Worm (Caenorhabditis elegans): ENCODE results near the gene E02A10.4.

E02A10.4 gene

ce11 chrV:12534941-12535340 is 32.8 kb downstream of the E02A10.4 start:
- TF ChIP-seq ttx-3 (tag; optimal IDR thresholded peaks at IDR 0.05), result no peak
- TF ChIP-seq npax-4 (tag; optimal IDR thresholded peaks at IDR 0.05), result no peak
- TF ChIP-seq sdc-2 (tag; optimal IDR thresholded peaks at IDR 0.05), result no peak
- no peak for TF ChIP-seq rnt-1 (tag; optimal IDR thresholded peaks at IDR 0.05)
- no peak for TF ChIP-seq C08G9.2 (tag; optimal IDR thresholded peaks at IDR 0.05)
- TF ChIP-seq mec-3 (tag; optimal IDR thresholded peaks at IDR 0.05; ENCODE audit: borderline replicate concordance), result no peak
- no peak for TF ChIP-seq ahr-1 (tag; optimal IDR thresholded peaks at IDR 0.05)
- TF ChIP-seq K09A11.1 (tag; optimal IDR thresholded peaks at IDR 0.05; ENCODE audit: insufficient read depth), result no peak
- TF ChIP-seq nhr-11 (tag; optimal IDR thresholded peaks at IDR 0.05), result no peak
- no peak for TF ChIP-seq T23F11.4 (GFP tag; optimal IDR thresholded peaks at IDR 0.05)
- TF ChIP-seq eyg-1 (tag; optimal IDR thresholded peaks at IDR 0.05), result no peak
- TF ChIP-seq ceh-24 (tag; optimal IDR thresholded peaks at IDR 0.05), result no peak
- TF ChIP-seq unc-55 (GFP tag; optimal IDR thresholded peaks at IDR 0.05), result no peak

ce11 chrV:12533635-12534150 is 34.1 kb downstream of the E02A10.4 start:
- no peak for TF ChIP-seq fkh-6 (tag; optimal IDR thresholded peaks at IDR 0.05)
- no peak for TF ChIP-seq pqm-1 (tag; optimal IDR thresholded peaks at IDR 0.05)
- TF ChIP-seq ztf-16 (tag; optimal IDR thresholded peaks at IDR 0.05), result no peak
- no peak for TF ChIP-seq gmeb-2 (tag; optimal IDR thresholded peaks at IDR 0.05)
- TF ChIP-seq ama-1 (optimal IDR thresholded peaks at IDR 0.05), result no peak
- no peak for TF ChIP-seq nhr-11 (tag; optimal IDR thresholded peaks at IDR 0.05)
- TF ChIP-seq hlh-6 (tag; optimal IDR thresholded peaks at IDR 0.05), result no peak
- no peak for TF ChIP-seq ceh-34 (tag; optimal IDR thresholded peaks at IDR 0.05)
- TF ChIP-seq ceh-9 (tag; optimal IDR thresholded peaks at IDR 0.05), result no peak
- TF ChIP-seq pat-9 (tag; optimal IDR thresholded peaks at IDR 0.05), result no peak
- no peak for TF ChIP-seq dmd-4 (tag; optimal IDR thresholded peaks at IDR 0.05; ENCODE audit: borderline replicate concordance)
- no peak for TF ChIP-seq tbx-2 (tag; optimal IDR thresholded peaks at IDR 0.05)
- TF ChIP-seq fkh-10 (GFP tag; optimal IDR thresholded peaks at IDR 0.05), result no peak
- no peak for TF ChIP-seq ceh-30 (tag; optimal IDR thresholded peaks at IDR 0.05)
- no peak for TF ChIP-seq pax-1 (tag; optimal IDR thresholded peaks at IDR 0.05)

- TF ChIP-seq elt-2 (tag; optimal IDR thresholded peaks at IDR 0.05) (peak; percentile 28), lim-6 (tag; optimal IDR thresholded peaks at IDR 0.05) (no peak)
Observed at ce11 chrV:12532369-12532768, 35.4 kb downstream of the E02A10.4 start.

ce11 chrV:12531084-12531483 is 36.7 kb downstream of the E02A10.4 start:
- TF ChIP-seq unc-42 (tag; optimal IDR thresholded peaks at IDR 0.05), result no peak
- no peak for TF ChIP-seq C08G9.2 (tag; optimal IDR thresholded peaks at IDR 0.05)
- no peak for TF ChIP-seq ceh-48 (tag; optimal IDR thresholded peaks at IDR 0.05)
- TF ChIP-seq pha-2 (tag; optimal IDR thresholded peaks at IDR 0.05), result no peak
- no peak for TF ChIP-seq dve-1 (tag; optimal IDR thresholded peaks at IDR 0.05)
- TF ChIP-seq unc-86 (tag; optimal IDR thresholded peaks at IDR 0.05), result no peak
- no peak for TF ChIP-seq ceh-2 (tag; optimal IDR thresholded peaks at IDR 0.05)
- TF ChIP-seq hlh-30 (tag; optimal IDR thresholded peaks at IDR 0.05; ENCODE audit: insufficient read depth), result no peak
- no peak for TF ChIP-seq elt-2 (tag; optimal IDR thresholded peaks at IDR 0.05)
- no peak for TF ChIP-seq npax-4 (tag; optimal IDR thresholded peaks at IDR 0.05)
- no peak for TF ChIP-seq ceh-18 (tag; optimal IDR thresholded peaks at IDR 0.05)
- TF ChIP-seq ceh-45 (GFP tag; IDR thresholded peaks at IDR 0.05), result no peak
- TF ChIP-seq rnt-1 (tag; optimal IDR thresholded peaks at IDR 0.05), result no peak
